Fruit fly (Drosophila melanogaster) whole organism, wandering third instar larva: Measurements from ENCODE around the gene Tsp3A.

Experiments used
- Dfd ChIP-seq: fragments of >200 bp; optimal IDR thresholded peaks from 2 replicates; lab custom pipeline; 2017; ENCODE audit warnings: missing biosample characterization, missing genetic modification characterization
- Dif ChIP-seq: fragments of 200-275, 200-300 bp; sonication (Bioruptor generic); optimal IDR thresholded peaks from 2 replicates; lab custom pipeline; 2018; ENCODE audit warnings: missing biosample characterization, missing genetic modification characterization; ENCODE audit not compliant: partially characterized antibody
- Hr78 ChIP-seq: fragments of >200 bp; optimal IDR thresholded peaks from 2 replicates; lab custom pipeline; 2017; ENCODE audit warnings: missing biosample characterization, missing genetic modification characterization
- Jra ChIP-seq: sonication (Bioruptor generic); optimal IDR thresholded peaks from 2 replicates; lab custom pipeline; 2016; ENCODE audit warnings: missing biosample characterization, missing genetic modification characterization
- Myc ChIP-seq: fragments of >200 bp; optimal IDR thresholded peaks from 2 replicates; lab custom pipeline; 2017
- OdsH ChIP-seq: fragments of 200-800 bp; sonication (Bioruptor generic); optimal IDR thresholded peaks from 2 replicates; lab custom pipeline; 2016; ENCODE audit warnings: missing biosample characterization, mild to moderate bottlenecking, missing genetic modification characterization
- pan ChIP-seq: fragments of >200 bp; optimal IDR thresholded peaks from 2 replicates; lab custom pipeline; 2017
- rgr ChIP-seq: fragments of 200-800 bp; sonication (Bioruptor generic); optimal IDR thresholded peaks from 3 replicates; lab custom pipeline; 2016; ENCODE audit warnings: missing biosample characterization, mild to moderate bottlenecking, missing genetic modification characterization
- sv ChIP-seq: fragments of 200-800 bp; sonication (Bioruptor generic); optimal IDR thresholded peaks from 3 replicates; lab custom pipeline; 2016; ENCODE audit warnings: missing biosample characterization, missing genetic modification characterization

- no peak for TF ChIP-seq Dfd (GFP tag; lab: Kevin White, UChicago)
- TF ChIP-seq Dif, result no peak
- TF ChIP-seq Myc (lab: Kevin White, UChicago), result no peak
- no peak for TF ChIP-seq Jra (GFP tag; lab: Kevin White, UChicago)
- no peak for TF ChIP-seq sv (GFP tag; lab: Kevin White, UChicago)
- TF ChIP-seq pan (lab: Kevin White, UChicago), result no peak
- no peak for TF ChIP-seq Hr78 (GFP tag; lab: Kevin White, UChicago)
- no peak for TF ChIP-seq OdsH (GFP tag; lab: Kevin White, UChicago)
- TF ChIP-seq rgr (GFP tag; lab: Kevin White, UChicago), result no peak
These were observed 35.9 kb upstream of the Tsp3A start for dm6 chrX:2655479-2655878.
